Worm (Caenorhabditis elegans): ENCODE data around the gene sto-6.

- TF ChIP-seq ztf-11 (tag; optimal IDR thresholded peaks at IDR 0.05), result no peak
- no peak for TF ChIP-seq unc-39 (tag; optimal IDR thresholded peaks at IDR 0.05)
- TF ChIP-seq ceh-39 (tag; optimal IDR thresholded peaks at IDR 0.05), result no peak
- TF ChIP-seq nhr-237 (tag; optimal IDR thresholded peaks at IDR 0.05), result no peak
- TF ChIP-seq tbx-8 (GFP tag; optimal IDR thresholded peaks at IDR 0.05), result no peak
These were observed 47.2 kb downstream of the sto-6 start for ce11 chrX:11679211-11679977.
